Worm (Caenorhabditis elegans): ENCODE data around the gene F08G5.3.

- TF ChIP-seq cog-1 (tag; optimal IDR thresholded peaks at IDR 0.05) = no peak
- TF ChIP-seq ztf-29 (GFP tag; IDR thresholded peaks at IDR 0.05) = no peak
- no peak for TF ChIP-seq flt-1 (GFP tag; IDR thresholded peaks at IDR 0.05)
- TF ChIP-seq med-1 (GFP tag; optimal IDR thresholded peaks at IDR 0.05; ENCODE audit: insufficient read depth) = no peak
- TF ChIP-seq tab-1 (GFP tag; IDR thresholded peaks at IDR 0.05) = no peak
Observed at ce11 chrIV:12410167-12410566, 7.2 kb downstream of the F08G5.3 start, which contains the start of gene acl-13.

All from whole organism, midembryonic.